Worm (Caenorhabditis elegans) whole organism, L1 larva: Measurements from ENCODE around the gene mrps-10.

ENCODE experiments used
- nhr-12 ChIP-seq: sonication (generic microtip); optimal IDR thresholded peaks from 2 replicates; lab custom pipeline; 2017; ENCODE audit warnings: missing biosample characterization, missing genetic modification characterization
- nhr-76 ChIP-seq: sonication (generic microtip); optimal IDR thresholded peaks from 2 replicates; lab custom pipeline; 2017; ENCODE audit warnings: missing biosample characterization, missing genetic modification characterization
- snpc-4 ChIP-seq: fragments of 150-350 bp; optimal IDR thresholded peaks from 2 replicates; lab custom pipeline; 2014; ENCODE audit warnings: missing biosample characterization, missing genetic modification characterization
- sox-4 ChIP-seq: sonication (generic microtip); optimal IDR thresholded peaks from 2 replicates; lab custom pipeline; 2016; ENCODE audit warnings: missing genetic modification characterization, missing compliant biosample characterization
- unc-86 ChIP-seq: sonication (generic microtip); optimal IDR thresholded peaks from 2 replicates; lab custom pipeline; 2016; ENCODE audit warnings: missing genetic modification characterization, missing compliant biosample characterization

- TF ChIP-seq sox-4: no peak
- no peak for TF ChIP-seq nhr-76 (tag; lab: Kevin White, UChicago)
- TF ChIP-seq snpc-4 (tag; lab: Kevin White, UChicago): no peak
- TF ChIP-seq nhr-12: no peak
- no peak for TF ChIP-seq unc-86 (tag; lab: Kevin White, UChicago)
Measured at ce11 chrIII:12971828-12972379, 45.5 kb downstream of the mrps-10 start.
